Worm (Caenorhabditis elegans) whole organism, mixed stage, embryonic: Measurements from ENCODE around the gene R09B5.11.

ENCODE experiments used
- blmp-1 ChIP-seq: fragments of 150-350 bp; optimal IDR thresholded peaks from 2 replicates; lab custom pipeline; 2014; ENCODE audit warnings: missing biosample characterization, missing genetic modification characterization
- ceh-39 ChIP-seq: fragments of 150-350 bp; optimal IDR thresholded peaks from 2 replicates; lab custom pipeline; 2014; ENCODE audit warnings: missing biosample characterization, missing genetic modification characterization
- ces-1 ChIP-seq: fragments of 150-350 bp; optimal IDR thresholded peaks from 2 replicates; lab custom pipeline; 2014; ENCODE audit warnings: missing biosample characterization, missing genetic modification reagents, missing genetic modification characterization
- lin-13 ChIP-seq: fragments of 150-350 bp; optimal IDR thresholded peaks from 2 replicates; lab custom pipeline; 2014; ENCODE audit warnings: missing biosample characterization, missing genetic modification characterization
- mep-1 ChIP-seq: fragments of 150-350 bp; optimal IDR thresholded peaks from 2 replicates; lab custom pipeline; 2017; ENCODE audit warnings: missing biosample characterization, missing genetic modification reagents, missing genetic modification characterization, inconsistent platforms
- nhr-12 ChIP-seq: fragments of 150-350 bp; optimal IDR thresholded peaks from 2 replicates; lab custom pipeline; 2014; ENCODE audit warnings: missing biosample characterization, missing genetic modification characterization
- nhr-237 ChIP-seq: fragments of 150-350 bp; optimal IDR thresholded peaks from 2 replicates; lab custom pipeline; 2014; ENCODE audit warnings: missing biosample characterization, missing genetic modification characterization
- nhr-76 ChIP-seq: sonication (generic microtip); optimal IDR thresholded peaks from 2 replicates; lab custom pipeline; 2017; ENCODE audit warnings: missing biosample characterization, missing genetic modification characterization
- pha-4 ChIP-seq: fragments of 150-350 bp; optimal IDR thresholded peaks from 2 replicates; lab custom pipeline; 2018; ENCODE audit warnings: missing biosample characterization, missing genetic modification reagents, missing genetic modification characterization
- sptf-1 ChIP-seq: sonication (generic microtip); optimal IDR thresholded peaks from 2 replicates; lab custom pipeline; 2017; ENCODE audit warnings: mild to moderate bottlenecking, missing genetic modification characterization, moderate library complexity, missing compliant biosample characterization
- unc-62 ChIP-seq: fragments of 150-350 bp; optimal IDR thresholded peaks from 2 replicates; lab custom pipeline; 2014; ENCODE audit warnings: missing biosample characterization, missing genetic modification reagents, missing genetic modification characterization

- TF ChIP-seq pha-4 (tag; lab: Kevin White, UChicago) (no peak), nhr-76 (tag; lab: Kevin White, UChicago) (no peak), ces-1 (no peak), unc-62 (GFP tag; lab: Kevin White, UChicago) (no peak), ceh-39 (tag; lab: Kevin White, UChicago) (no peak), blmp-1 (tag; lab: Kevin White, UChicago) (no peak), mep-1 (tag; lab: Kevin White, UChicago) (no peak), sptf-1 (no peak), lin-13 (tag; lab: Kevin White, UChicago) (no peak), nhr-12 (tag; lab: Kevin White, UChicago) (no peak), nhr-237 (tag; lab: Kevin White, UChicago) (no peak)
These were observed 8.1 kb downstream of the R09B5.11 start, which contains the start of gene cnc-4 for ce11 chrV:1447079-1447478.
